Worm (Caenorhabditis elegans): ENCODE measurements around the gene twk-26.

- no peak for TF ChIP-seq klf-2 (GFP tag; conservative IDR thresholded peaks at IDR 0.05)
- TF ChIP-seq med-1 (GFP tag; optimal IDR thresholded peaks at IDR 0.05; ENCODE audit: insufficient read depth), result no peak
- TF ChIP-seq flt-1 (GFP tag; IDR thresholded peaks at IDR 0.05), result no peak
- no peak for TF ChIP-seq ref-1 (GFP tag; conservative IDR thresholded peaks at IDR 0.05)
- TF ChIP-seq ztf-23 (GFP tag; IDR thresholded peaks at IDR 0.05), result no peak
- TF ChIP-seq T22C8.4 (GFP tag; IDR thresholded peaks at IDR 0.05), result no peak
Measured at ce11 chrX:3063274-3063673, 8.7 kb upstream of the twk-26 start, which contains the start of gene ceh-30.
